Fruit fly (Drosophila melanogaster) S2 (cell line): ENCODE results near the gene NKCC.

Source experiments
- CG8478 ChIP-seq: fragments of >200 bp; optimal IDR thresholded peaks from 2 replicates; lab custom pipeline; 2018
- CTCF ChIP-seq, 2 experiments: fragments of >200 bp; optimal IDR thresholded peaks; 2 replicates each; lab custom pipeline; 2018

Gene NKCC

DNA sequence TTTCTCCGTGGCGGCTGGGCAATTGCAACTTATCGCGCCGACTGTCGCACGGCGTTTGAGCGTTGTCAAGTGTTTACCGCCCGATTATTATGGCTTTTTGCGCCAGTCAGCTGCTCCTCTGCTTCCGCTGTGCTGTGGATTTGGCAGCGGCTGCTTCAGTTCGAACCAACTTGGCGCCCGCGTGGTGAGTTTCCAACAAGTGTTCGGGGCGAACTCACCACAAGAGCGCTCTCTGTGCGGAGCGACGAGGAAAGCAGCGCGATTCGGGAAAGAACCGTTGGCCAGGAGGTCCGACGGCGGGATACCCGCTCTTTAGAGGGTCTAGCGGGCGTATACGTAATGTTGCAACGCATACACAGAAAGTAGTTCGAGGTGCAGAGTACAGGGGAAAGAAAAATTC, at the start of gene NKCC:
TSS of gene NKCC (minus strand) at position 57 of the 400 bp plus-strand sequence.
- TF ChIP-seq CTCF (optimal IDR thresholded peaks at IDR 0.05; lab: Kevin White, UChicago) (no peak), CG8478 (lab: Kevin White, UChicago) (no peak)

DNA sequence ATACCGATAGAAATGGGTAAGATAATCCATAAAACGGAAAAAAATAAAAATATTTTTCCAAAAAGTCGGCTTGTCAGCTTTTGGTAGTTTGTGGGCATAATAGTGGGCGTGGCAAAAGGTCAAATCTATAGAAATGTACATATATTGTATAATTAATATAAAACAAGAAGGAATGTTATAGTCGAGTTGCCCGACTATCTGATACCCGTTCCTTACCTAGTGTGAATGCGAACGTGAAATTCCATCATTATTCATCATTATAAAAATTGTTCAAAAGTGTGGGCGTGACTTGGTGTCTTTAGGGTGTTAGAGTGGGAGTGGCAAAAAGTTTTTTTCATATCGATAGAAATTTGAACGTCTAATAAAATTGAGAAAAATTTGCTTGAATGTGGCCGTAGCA, 49.1 kb upstream of the NKCC start:
- TF ChIP-seq CTCF (optimal IDR thresholded peaks at IDR 0.05; lab: Kevin White, UChicago) (no peak), CG8478 (lab: Kevin White, UChicago) (no peak)

DNA sequence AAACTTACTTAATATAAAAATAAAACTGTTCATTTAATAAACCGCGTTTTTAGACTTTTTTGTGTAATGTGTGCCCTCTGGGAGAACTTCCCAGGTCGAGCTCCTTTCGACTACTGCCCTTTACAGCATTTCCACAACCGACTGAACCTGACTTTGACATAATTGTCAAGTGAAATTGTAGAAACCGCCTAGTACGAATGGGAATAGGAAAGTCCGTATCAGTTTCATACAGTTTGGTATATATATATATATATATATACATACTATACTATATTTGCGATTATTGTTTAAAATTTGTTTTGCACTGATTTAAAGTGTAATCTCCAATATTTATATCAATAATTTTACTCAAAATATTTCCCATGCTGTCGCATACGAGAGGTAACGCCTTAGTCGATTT, 48.6 kb upstream of the NKCC start, which contains the start of gene mia:
TSS of gene mia (minus strand) at position 101 of the 400 bp plus-strand sequence.
- no peak for TF ChIP-seq CG8478 (lab: Kevin White, UChicago)
- no peak for TF ChIP-seq CTCF (optimal IDR thresholded peaks at IDR 0.05; lab: Kevin White, UChicago)

DNA sequence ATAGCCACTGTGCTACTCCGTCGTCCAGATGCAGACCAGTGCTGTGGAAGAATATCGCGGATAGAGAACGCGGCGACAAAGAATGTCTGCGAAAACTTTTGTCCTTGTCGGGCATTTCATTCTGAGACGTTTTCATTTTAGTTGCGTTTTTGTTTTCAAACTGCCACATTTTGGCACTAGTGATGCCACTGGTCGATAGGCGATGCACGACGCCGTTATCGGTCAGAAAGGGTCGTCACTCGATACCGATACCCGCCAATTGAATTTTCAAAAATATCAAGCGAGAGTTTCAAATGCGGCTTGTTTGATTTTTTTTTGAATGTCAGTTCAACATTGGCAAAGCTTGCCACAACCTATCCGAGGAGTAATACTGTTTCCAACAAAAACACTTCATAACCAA, 48.0 kb upstream of the NKCC start:
- no peak for TF ChIP-seq CG8478 (lab: Kevin White, UChicago)
- TF ChIP-seq CTCF (optimal IDR thresholded peaks at IDR 0.05; lab: Kevin White, UChicago) = peak; percentile 2 to 4

DNA sequence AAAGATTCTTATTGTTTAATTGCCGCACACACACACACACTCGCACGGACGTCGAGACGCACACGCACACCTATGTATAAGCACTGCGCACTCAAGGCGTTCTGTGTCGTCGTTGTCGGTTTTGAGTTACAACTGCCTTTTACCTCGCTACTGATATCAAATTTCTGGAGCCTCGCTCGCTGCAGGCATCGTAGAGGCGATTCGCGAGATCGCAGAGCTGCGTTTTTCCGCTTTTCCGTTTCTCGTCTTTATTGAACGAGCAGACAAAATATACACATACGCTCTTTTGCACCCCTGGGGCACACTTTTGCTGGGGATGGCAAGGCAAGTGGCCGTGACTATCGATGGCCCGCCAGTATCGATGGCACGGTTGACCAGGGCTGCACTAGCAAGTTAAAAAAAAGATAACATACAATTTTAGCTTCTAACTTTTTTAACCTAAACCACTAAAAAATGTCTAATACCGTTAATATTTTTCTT, 45.0 kb upstream of the NKCC start, which contains the start of gene CG2519:
TSS of gene CG2519 (minus strand) at position 312 of the 480 bp plus-strand sequence.
- TF ChIP-seq CG8478 (lab: Kevin White, UChicago) = no peak
- TF ChIP-seq CTCF (optimal IDR thresholded peaks at IDR 0.05; lab: Kevin White, UChicago) = peak; percentile 30 to 44

DNA sequence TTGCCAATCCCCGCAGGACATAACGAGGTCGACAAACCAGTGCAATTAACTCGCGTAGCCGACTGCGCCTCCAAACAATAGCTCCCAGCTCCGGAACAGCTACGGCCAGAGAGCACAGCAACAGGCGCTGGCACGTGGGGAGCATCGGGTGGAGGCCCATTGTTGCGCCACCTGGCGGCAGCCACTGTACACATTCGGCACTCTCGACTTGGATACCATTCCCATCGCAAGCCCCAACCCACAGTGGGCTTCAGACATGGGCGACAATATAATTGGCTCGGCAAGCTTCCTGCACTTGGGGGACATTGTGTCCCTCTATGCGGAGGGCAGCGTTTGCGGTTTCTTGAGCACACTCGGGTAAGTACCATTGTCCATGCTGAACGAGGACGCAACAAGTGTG, 25.1 kb upstream of the NKCC start:
- TF ChIP-seq CTCF (optimal IDR thresholded peaks at IDR 0.05; lab: Kevin White, UChicago) (peak; percentile 53 to 68), CG8478 (lab: Kevin White, UChicago) (no peak)

DNA sequence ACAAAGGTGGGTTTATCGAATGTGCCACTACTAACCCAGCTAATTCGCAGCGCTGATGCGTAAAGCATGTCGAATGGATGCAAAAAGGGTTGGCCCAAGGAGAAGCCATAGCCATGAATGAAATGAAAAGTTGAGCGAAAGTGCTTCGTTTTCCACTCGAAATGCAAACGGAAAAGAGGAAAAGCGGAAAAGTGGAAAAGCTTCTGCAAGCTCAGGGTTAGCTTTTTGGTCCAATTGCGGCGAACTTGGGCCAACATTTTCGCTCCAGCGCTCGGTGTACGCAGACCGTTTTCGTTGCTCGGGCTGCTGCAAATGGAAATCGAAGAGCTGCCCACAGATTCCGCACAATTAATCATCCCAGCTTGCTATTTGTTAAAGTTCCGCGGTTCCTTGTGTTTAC, 22.3 kb upstream of the NKCC start:
- TF ChIP-seq CTCF (optimal IDR thresholded peaks at IDR 0.05; lab: Kevin White, UChicago) = no peak
- TF ChIP-seq CG8478 (lab: Kevin White, UChicago) = no peak

DNA sequence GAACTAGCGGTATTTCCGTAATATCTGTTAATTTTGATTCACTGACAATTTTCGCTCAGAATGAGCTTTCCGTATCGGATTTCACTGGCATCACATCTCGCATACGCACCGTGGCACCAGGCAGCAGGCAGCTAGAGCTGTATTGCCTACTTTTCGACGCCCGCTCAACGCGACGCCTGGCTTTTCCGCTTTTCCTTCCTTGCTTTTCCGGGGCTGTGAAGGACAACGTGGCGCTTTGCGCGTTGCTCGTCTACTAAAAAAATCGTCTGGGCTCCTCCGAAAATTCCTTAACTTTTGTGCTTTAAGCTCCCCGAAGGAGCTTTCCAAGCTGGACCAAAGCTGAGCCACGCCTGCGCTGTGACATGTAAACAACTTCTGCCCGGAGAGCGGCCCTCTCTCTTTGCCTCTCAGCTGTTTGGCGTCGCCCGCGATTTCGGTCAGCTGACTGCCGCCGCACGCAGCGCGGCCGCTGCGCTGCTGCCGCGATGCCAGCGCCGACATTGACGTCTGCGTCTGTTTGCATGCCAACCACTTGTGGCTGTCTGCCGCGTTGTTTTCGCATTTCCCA, 20.7 kb upstream of the NKCC start, which contains the start of the genes CG43845 and Nmdar1:
TSS of gene CG43845 (minus strand) at position 51 of the 568 bp plus-strand sequence.
TSS of gene Nmdar1 (minus strand) at position 259 of the 568 bp plus-strand sequence.
- TF ChIP-seq CG8478 (lab: Kevin White, UChicago) (no peak), CTCF (optimal IDR thresholded peaks at IDR 0.05; lab: Kevin White, UChicago) (no peak)

DNA sequence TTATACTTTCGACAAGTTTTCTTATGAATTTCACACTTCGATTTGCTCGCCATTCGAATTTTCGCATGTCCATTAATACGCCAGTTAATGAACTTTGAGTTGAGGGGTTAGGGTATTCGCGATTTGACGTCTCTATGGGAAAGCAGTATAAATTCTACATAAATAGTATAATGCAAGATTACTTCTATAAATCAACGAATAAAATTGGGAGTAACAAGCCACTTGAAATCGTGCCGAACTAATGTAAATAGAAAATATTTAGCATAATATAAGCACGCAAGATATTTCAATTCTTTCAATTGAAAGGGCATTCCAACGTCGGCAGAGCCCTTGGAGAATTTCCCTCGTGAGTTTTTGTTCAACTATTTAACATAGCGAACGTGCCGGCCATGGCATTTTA, 18.1 kb upstream of the NKCC start:
- TF ChIP-seq CTCF (optimal IDR thresholded peaks at IDR 0.05; lab: Kevin White, UChicago) (no peak), CG8478 (lab: Kevin White, UChicago) (no peak)

DNA sequence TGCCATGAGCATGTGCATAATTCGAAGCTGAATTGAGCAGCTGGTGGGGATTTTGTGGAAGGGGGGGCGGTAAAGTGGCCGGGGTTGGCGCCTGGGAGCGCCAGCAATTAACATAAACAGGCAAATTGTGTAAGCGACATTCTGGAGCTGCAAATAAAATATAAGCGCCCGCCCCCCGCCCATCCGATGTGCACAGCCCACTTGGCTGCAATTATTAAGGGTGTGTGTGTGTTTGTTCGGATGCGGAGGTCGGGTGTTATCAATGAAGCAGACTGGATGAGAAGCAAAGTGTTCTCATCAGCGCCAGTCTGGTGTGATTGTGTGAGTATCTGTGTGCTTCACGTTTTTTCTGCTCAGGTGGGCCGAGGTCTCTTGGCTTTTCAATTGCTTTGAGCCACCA, 17.3 kb upstream of the NKCC start:
- TF ChIP-seq CTCF (optimal IDR thresholded peaks at IDR 0.05; lab: Kevin White, UChicago) = no peak
- TF ChIP-seq CG8478 (lab: Kevin White, UChicago) = no peak

DNA sequence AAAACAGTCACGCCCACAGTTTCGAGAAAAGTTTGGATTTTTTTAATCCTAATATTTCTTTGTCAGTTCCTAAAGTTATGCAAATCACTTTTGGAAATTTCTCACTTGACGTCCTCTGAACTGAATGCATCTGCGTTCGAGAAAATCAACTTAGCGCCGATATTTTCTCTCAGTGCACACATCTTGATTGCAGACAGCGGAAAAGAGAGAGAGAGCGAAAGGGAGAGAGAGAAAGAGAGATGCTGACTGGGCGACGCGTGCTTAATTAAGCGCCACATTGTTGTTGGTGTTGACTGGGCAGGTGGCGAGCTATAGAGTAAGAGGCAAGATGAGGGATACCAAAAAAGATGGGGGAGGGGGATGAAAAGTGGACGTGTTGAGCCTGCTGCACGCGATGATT, 16.1 kb upstream of the NKCC start:
- TF ChIP-seq CG8478 (lab: Kevin White, UChicago) (no peak), CTCF (optimal IDR thresholded peaks at IDR 0.05; lab: Kevin White, UChicago) (no peak)

DNA sequence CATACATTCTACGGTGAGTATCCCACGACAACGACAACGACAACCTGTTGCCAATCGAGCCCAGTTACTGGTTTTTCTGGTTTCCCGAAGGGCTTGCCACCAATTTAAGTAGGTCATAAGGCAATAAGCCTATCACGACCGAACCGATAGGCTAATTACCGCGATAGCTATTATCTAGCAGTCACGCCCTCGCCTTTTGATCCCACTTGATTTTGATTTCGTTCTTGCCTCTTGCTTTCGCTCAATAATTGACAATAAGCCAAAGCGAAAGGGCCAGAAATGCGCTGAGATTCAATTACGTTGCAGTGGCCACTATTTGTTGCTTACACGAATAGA, 15.3 kb upstream of the NKCC start:
- TF ChIP-seq CTCF (optimal IDR thresholded peaks at IDR 0.05; lab: Kevin White, UChicago) (no peak), CG8478 (lab: Kevin White, UChicago) (no peak)

DNA sequence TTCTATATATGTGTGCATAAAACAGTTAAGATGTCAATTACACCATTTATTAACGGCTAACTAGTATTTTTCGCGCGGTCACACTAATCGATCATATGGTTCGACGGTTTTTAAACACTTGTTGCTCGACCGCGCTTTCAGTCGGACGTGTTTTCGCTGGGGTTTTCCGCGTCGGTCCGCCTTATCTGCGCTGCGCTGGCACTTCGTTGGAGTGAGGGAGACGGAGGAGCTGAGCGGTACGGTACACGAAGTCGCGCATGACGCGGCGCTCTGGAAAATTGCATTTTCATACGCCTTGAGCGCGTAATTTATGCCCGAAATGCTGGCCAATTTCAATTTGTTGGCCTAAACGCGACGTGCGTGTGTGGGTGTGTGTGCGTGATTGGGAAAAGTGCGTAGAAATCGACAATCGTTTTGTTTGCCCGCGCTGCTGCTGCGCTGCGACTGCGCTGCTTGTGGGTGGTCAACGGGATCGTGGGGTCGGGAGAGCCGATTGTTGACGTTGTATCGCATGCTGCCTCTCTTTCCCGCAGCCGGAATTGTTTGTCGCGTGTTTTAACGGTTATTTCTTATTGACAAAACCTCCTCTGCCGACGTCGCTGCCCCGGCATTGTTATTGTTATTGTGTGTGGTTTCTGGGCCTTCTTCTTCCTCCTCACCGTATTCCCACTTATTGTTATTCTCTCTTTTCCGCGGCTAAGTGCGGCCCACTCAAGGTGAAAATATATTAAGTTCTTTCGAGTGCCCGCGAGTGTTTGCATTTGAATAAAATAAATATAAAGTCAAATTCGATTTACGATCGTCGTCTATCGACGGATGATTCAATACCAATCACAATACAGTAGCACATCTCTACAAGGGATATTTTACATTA, 14.7 kb upstream of the NKCC start, which contains the start of gene Itpr:
TSS of gene Itpr (plus strand) at position 116 of the 874 bp plus-strand sequence.
- TF ChIP-seq CTCF (optimal IDR thresholded peaks at IDR 0.05; lab: Kevin White, UChicago) = no peak
- TF ChIP-seq CG8478 (lab: Kevin White, UChicago) = no peak

DNA sequence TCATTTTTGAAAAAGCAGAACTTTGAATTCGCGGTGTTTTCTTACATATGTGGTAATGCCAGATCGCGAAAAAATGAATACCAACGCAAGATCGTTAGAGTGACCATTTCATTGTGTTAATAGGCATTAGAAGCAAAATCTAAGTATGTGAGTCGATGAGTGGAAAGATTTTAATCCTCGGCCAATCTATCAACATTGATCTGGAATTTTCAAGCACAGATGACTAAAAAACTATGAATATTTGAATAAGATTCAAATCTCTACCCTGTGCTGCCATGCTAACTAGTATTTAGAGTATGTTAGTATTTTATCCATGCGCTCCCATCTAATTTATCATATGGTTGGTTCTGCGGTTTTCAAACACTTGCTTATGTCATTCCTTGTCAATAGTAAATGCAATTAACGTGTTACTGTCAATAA, 14.1 kb upstream of the NKCC start:
- TF ChIP-seq CG8478 (lab: Kevin White, UChicago) (no peak), CTCF (optimal IDR thresholded peaks at IDR 0.05; lab: Kevin White, UChicago) (no peak)

DNA sequence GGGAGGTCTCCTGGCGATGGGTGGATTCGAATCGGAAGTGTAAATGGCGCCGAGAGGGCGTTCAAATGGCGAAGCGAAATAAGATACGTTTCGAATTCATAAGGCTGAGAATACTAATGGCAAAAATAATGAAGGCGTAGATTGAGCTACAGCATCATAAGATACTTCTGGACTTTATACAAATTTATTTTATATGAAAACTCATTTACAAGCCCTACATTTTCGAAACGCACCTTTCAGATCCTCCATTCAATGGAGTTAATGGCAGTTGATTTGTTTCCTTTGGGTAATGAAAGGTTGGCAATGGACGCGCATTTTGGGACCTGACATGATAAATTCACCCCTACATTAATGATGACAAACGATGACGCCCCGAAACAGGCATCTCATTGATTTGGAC, 12.3 kb upstream of the NKCC start:
- TF ChIP-seq CTCF (optimal IDR thresholded peaks at IDR 0.05; lab: Kevin White, UChicago) (no peak), CG8478 (lab: Kevin White, UChicago) (no peak)
